Fruit fly (Drosophila melanogaster) whole organism, embryonic: ENCODE results near the gene Kah.

Experiments used
- Bdp1 ChIP-seq: fragments of 200-800 bp; sonication (Bioruptor generic); optimal IDR thresholded peaks from 3 replicates; lab custom pipeline; 2016; ENCODE audit warnings: missing biosample characterization, missing genetic modification characterization
- CG14014 ChIP-seq: fragments of 200-800 bp; sonication (Bioruptor generic); IDR thresholded peaks from 2 replicates; pipeline ENCODE4 v1.3.6; 2022; ENCODE audit warnings: missing biosample characterization, missing genetic modification characterization
- CG14050 ChIP-seq: fragments of 200-800 bp; sonication (Bioruptor generic); IDR thresholded peaks from 3 replicates; pipeline ENCODE4 v1.3.6; 2022; ENCODE audit warnings: missing biosample characterization, missing genetic modification characterization
- CG14860 ChIP-seq: fragments of 200-800 bp; sonication (Bioruptor generic); IDR thresholded peaks from 3 replicates; pipeline ENCODE4 v1.3.6; 2022; ENCODE audit warnings: missing biosample characterization, missing genetic modification characterization; ENCODE audit not compliant: partially characterized antibody
- CG15073 ChIP-seq: fragments of 200-800 bp; sonication (Bioruptor generic); optimal IDR thresholded peaks from 2 replicates; lab custom pipeline; 2016; ENCODE audit warnings: missing biosample characterization, missing genetic modification characterization
- CG1602 ChIP-seq: fragments of 200-800 bp; sonication (Bioruptor generic); optimal IDR thresholded peaks from 3 replicates; lab custom pipeline; 2016; ENCODE audit warnings: missing biosample characterization, missing genetic modification characterization
- CG17568 ChIP-seq: fragments of 200-800 bp; sonication (Bioruptor generic); optimal IDR thresholded peaks from 2 replicates; lab custom pipeline; 2018; ENCODE audit warnings: missing biosample characterization, mild to moderate bottlenecking, missing genetic modification characterization, moderate library complexity
- CG17912 ChIP-seq: fragments of 200-800 bp; sonication (Bioruptor generic); optimal IDR thresholded peaks from 2 replicates; lab custom pipeline; 2018; ENCODE audit warnings: missing biosample characterization, mild to moderate bottlenecking, missing genetic modification characterization
- CG1792 ChIP-seq: fragments of 200-800 bp; sonication (Bioruptor generic); optimal IDR thresholded peaks from 2 replicates; lab custom pipeline; 2016; ENCODE audit warnings: missing biosample characterization, missing genetic modification characterization
- CG18599 ChIP-seq: fragments of 200-800 bp; sonication (Bioruptor generic); optimal IDR thresholded peaks from 3 replicates; lab custom pipeline; 2017; ENCODE audit warnings: missing biosample characterization, missing genetic modification characterization, mild to moderate bottlenecking, moderate library complexity, missing genetic modification reagents
- CG3407 ChIP-seq: fragments of 200-800 bp; sonication (Bioruptor generic); optimal IDR thresholded peaks from 2 replicates; lab custom pipeline; 2018; ENCODE audit warnings: missing biosample characterization, mild to moderate bottlenecking, missing genetic modification characterization
- CG6813 ChIP-seq: fragments of 200-800 bp; sonication (Bioruptor generic); optimal IDR thresholded peaks from 2 replicates; lab custom pipeline; 2017; ENCODE audit warnings: missing biosample characterization, missing genetic modification characterization, mild to moderate bottlenecking, moderate library complexity, missing genetic modification reagents
- CG7271 ChIP-seq: fragments of 200-800 bp; sonication (Bioruptor generic); optimal IDR thresholded peaks from 2 replicates; lab custom pipeline; 2018; ENCODE audit warnings: missing biosample characterization, mild to moderate bottlenecking, missing genetic modification characterization, moderate library complexity
- CG9876 ChIP-seq: fragments of 200-800 bp; sonication (Bioruptor generic); optimal IDR thresholded peaks from 2 replicates; lab custom pipeline; 2016; ENCODE audit warnings: missing biosample characterization, missing genetic modification characterization
- CoRest ChIP-seq: fragments of 200-800 bp; sonication (Bioruptor generic); optimal IDR thresholded peaks from 3 replicates; lab custom pipeline; 2018; ENCODE audit warnings: missing biosample characterization, mild to moderate bottlenecking, missing genetic modification characterization, moderate library complexity
- Dp ChIP-seq: fragments of 200-800 bp; sonication (Bioruptor generic); optimal IDR thresholded peaks from 2 replicates; lab custom pipeline; 2018; ENCODE audit warnings: missing biosample characterization, mild to moderate bottlenecking, missing genetic modification characterization, moderate library complexity
- Drgx ChIP-seq: fragments of 200-800 bp; sonication (Bioruptor generic); IDR thresholded peaks from 2 replicates; pipeline ENCODE4 v1.3.6; 2022; ENCODE audit warnings: missing biosample characterization, missing genetic modification characterization
- HHEX ChIP-seq: fragments of 200-800 bp; sonication (Bioruptor generic); optimal IDR thresholded peaks from 3 replicates; lab custom pipeline; 2017; ENCODE audit warnings: missing biosample characterization, mild to moderate bottlenecking, missing genetic modification characterization, missing genetic modification reagents
- Hr39 ChIP-seq: fragments of >200 bp; optimal IDR thresholded peaks from 2 replicates; lab custom pipeline; 2017
- Hr78 ChIP-seq, 2 experiments: fragments of 200-800 bp in 1 of 2; fragments of >200 bp in 1 of 2; sonication (Bioruptor generic) in 1 of 2; optimal IDR thresholded peaks; 2 replicates each; lab custom pipeline; 2017 to 2019; ENCODE audit warnings: missing biosample characterization in 2 of 2, missing genetic modification characterization in 2 of 2, mild to moderate bottlenecking in 1 of 2, moderate library complexity in 1 of 2
- Lhr ChIP-seq: fragments of 200-800 bp; sonication (Bioruptor generic); optimal IDR thresholded peaks from 3 replicates; lab custom pipeline; 2017; ENCODE audit warnings: mild to moderate bottlenecking, missing biosample characterization, missing genetic modification reagents, missing genetic modification characterization
- Lim3 ChIP-seq: fragments of 200-800 bp; sonication (Bioruptor generic); IDR thresholded peaks from 2 replicates; pipeline ENCODE4 v1.3.6; 2022; ENCODE audit warnings: missing biosample characterization, missing genetic modification characterization
- Lpt ChIP-seq: fragments of >200 bp; optimal IDR thresholded peaks from 2 replicates; lab custom pipeline; 2018; ENCODE audit warnings: missing biosample characterization, missing genetic modification characterization
- NK7.1 ChIP-seq: fragments of 200-800 bp; sonication (Bioruptor generic); optimal IDR thresholded peaks from 3 replicates; lab custom pipeline; 2016; ENCODE audit warnings: missing biosample characterization, missing genetic modification characterization
- Oaz ChIP-seq: fragments of 200-800 bp; sonication (Bioruptor generic); IDR thresholded peaks from 2 replicates; pipeline ENCODE4 v1.3.6; 2022; ENCODE audit warnings: missing biosample characterization, missing genetic modification characterization
- Ravus ChIP-seq: fragments of 200-800 bp; sonication (Bioruptor generic); IDR thresholded peaks from 2 replicates; pipeline ENCODE4 v1.3.6; 2022; ENCODE audit warnings: missing biosample characterization, missing genetic modification characterization
- Sox100B ChIP-seq: fragments of 200-800 bp; sonication (Bioruptor generic); optimal IDR thresholded peaks from 3 replicates; lab custom pipeline; 2018; ENCODE audit warnings: missing biosample characterization, mild to moderate bottlenecking, missing genetic modification characterization
- Taf1 ChIP-seq: fragments of 200-800 bp; sonication (Bioruptor generic); IDR thresholded peaks from 2 replicates; pipeline ENCODE4 v1.3.6; 2022; ENCODE audit warnings: missing biosample characterization, missing genetic modification characterization
- Trl ChIP-seq, 3 experiments: fragments of >200 bp in 2 of 3; fragments of 200-800 bp in 1 of 3; sonication (Bioruptor generic) in 1 of 3; optimal IDR thresholded peaks; 2 replicates in 1 of 3; 3 replicates in 2 of 3; lab custom pipeline; 2016 to 2017; ENCODE audit warnings: missing biosample characterization in 1 of 3, missing genetic modification characterization in 1 of 3
- ato ChIP-seq: fragments of 200-800 bp; sonication (Bioruptor generic); IDR thresholded peaks from 2 replicates; pipeline ENCODE4 v1.3.6; 2022; ENCODE audit warnings: missing biosample characterization, missing genetic modification characterization; ENCODE audit not compliant: partially characterized antibody
- bowl ChIP-seq: fragments of 200-800 bp; sonication (Bioruptor generic); IDR thresholded peaks from 2 replicates; pipeline ENCODE4 v1.3.6; 2022; ENCODE audit warnings: missing biosample characterization, missing genetic modification characterization
- cato ChIP-seq: fragments of 200-800 bp; sonication (Bioruptor generic); optimal IDR thresholded peaks from 2 replicates; lab custom pipeline; 2016; ENCODE audit warnings: missing biosample characterization, missing genetic modification characterization, borderline replicate concordance
- caup ChIP-seq: fragments of 200-800 bp; sonication (Bioruptor generic); optimal IDR thresholded peaks from 3 replicates; lab custom pipeline; 2017; ENCODE audit warnings: missing biosample characterization, mild to moderate bottlenecking, missing genetic modification characterization, moderate library complexity; ENCODE audit not compliant: severe bottlenecking
- chn ChIP-seq: fragments of 200-800 bp; sonication (Bioruptor generic); optimal IDR thresholded peaks from 2 replicates; lab custom pipeline; 2016; ENCODE audit warnings: missing biosample characterization, missing genetic modification characterization
- eyg ChIP-seq: fragments of 200-800 bp; sonication (Bioruptor generic); optimal IDR thresholded peaks from 3 replicates; lab custom pipeline; 2016; ENCODE audit warnings: missing biosample characterization, missing genetic modification characterization
- fd96Cb ChIP-seq: fragments of 200-800 bp; sonication (Bioruptor generic); optimal IDR thresholded peaks from 2 replicates; lab custom pipeline; 2018; ENCODE audit warnings: missing biosample characterization, mild to moderate bottlenecking, missing genetic modification characterization, moderate library complexity
- h ChIP-seq: fragments of >200 bp; optimal IDR thresholded peaks from 2 replicates; lab custom pipeline; 2017
- jing ChIP-seq: fragments of 200-800 bp; sonication (Bioruptor generic); optimal IDR thresholded peaks from 2 replicates; lab custom pipeline; 2018; ENCODE audit warnings: missing biosample characterization, mild to moderate bottlenecking, missing genetic modification characterization
- klu ChIP-seq: fragments of 200-800 bp; sonication (Bioruptor generic); IDR thresholded peaks from 2 replicates; pipeline ENCODE4 v1.3.6; 2022; ENCODE audit warnings: missing biosample characterization, missing genetic modification characterization
- lmd ChIP-seq: fragments of 200-800 bp; sonication (Bioruptor generic); IDR thresholded peaks from 2 replicates; pipeline ENCODE4 v1.3.6; 2022; ENCODE audit warnings: missing biosample characterization, missing genetic modification characterization
- nau ChIP-seq: fragments of 200-800 bp; sonication (Bioruptor generic); optimal IDR thresholded peaks from 3 replicates; lab custom pipeline; 2017; ENCODE audit warnings: missing biosample characterization, mild to moderate bottlenecking, missing genetic modification characterization, missing genetic modification reagents
- p53 ChIP-seq: fragments of 200-800 bp; sonication (Bioruptor generic); optimal IDR thresholded peaks from 2 replicates; lab custom pipeline; 2016; ENCODE audit warnings: missing biosample characterization, missing genetic modification characterization
- ranshi ChIP-seq: fragments of 200-800 bp; sonication (Bioruptor generic); IDR thresholded peaks from 2 replicates; pipeline ENCODE4 v1.3.6; 2022; ENCODE audit warnings: missing biosample characterization, missing genetic modification characterization
- sens-2 ChIP-seq: fragments of 200-800 bp; sonication (Bioruptor generic); IDR thresholded peaks from 2 replicates; pipeline ENCODE4 v1.3.6; 2022; ENCODE audit warnings: missing biosample characterization, missing genetic modification characterization
- tx ChIP-seq: fragments of 200-800 bp; sonication (Bioruptor generic); optimal IDR thresholded peaks from 2 replicates; lab custom pipeline; 2016; ENCODE audit warnings: missing biosample characterization, missing genetic modification characterization
- unc-4 ChIP-seq: fragments of 200-800 bp; sonication (Bioruptor generic); IDR thresholded peaks from 2 replicates; pipeline ENCODE4 v1.3.6; 2022; ENCODE audit warnings: missing biosample characterization, missing genetic modification characterization; ENCODE audit not compliant: partially characterized antibody
- wek ChIP-seq: fragments of 200-800 bp; sonication (Bioruptor generic); optimal IDR thresholded peaks from 3 replicates; lab custom pipeline; 2018; ENCODE audit warnings: missing biosample characterization, mild to moderate bottlenecking, missing genetic modification characterization, moderate library complexity
- zen ChIP-seq: fragments of 200-800 bp; sonication (Bioruptor generic); optimal IDR thresholded peaks from 3 replicates; lab custom pipeline; 2018; ENCODE audit warnings: missing biosample characterization, mild to moderate bottlenecking, missing genetic modification characterization, moderate library complexity

Gene Kah

DNA sequence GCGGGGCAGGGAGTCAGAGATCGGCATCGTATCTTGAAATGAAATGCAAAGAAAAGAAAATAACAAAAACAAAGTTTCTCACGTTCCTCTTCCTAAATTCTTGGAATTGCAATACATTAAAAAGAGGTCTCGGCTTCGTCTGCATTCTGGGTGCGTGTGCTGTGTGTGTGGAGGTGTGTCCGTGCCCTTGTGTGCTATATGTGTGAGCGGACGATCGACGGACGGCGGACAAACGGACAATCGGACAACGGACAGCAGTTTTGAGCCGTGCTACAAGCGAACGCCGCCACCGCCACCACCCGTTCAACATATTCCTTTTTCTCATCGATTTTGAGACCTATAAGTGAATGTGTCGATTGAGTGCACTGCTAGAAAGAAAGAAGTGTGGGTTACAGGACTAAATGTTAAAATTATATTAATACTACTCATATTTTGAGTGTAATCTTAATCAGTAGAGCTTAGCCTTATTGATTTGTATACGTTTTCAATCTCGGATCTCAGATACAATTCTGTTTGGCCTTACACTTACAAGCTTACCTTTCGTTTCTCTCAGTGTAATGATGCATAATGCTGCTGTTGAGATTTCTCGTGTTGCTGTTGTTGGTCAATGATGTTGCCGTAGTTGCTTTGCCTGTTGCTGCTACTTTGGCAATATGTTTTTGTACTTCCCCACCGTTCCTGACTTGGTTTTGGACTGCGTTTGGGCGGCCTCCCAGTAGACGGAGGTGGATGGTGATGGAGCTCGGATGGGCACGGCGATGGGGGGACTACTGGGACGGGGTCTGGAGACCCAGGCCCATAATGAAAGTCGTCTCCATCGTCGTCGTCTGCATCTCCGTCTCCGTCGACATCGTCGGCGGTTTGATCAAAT is 32.3 kb upstream of the Kah start (continued):
- peak; percentile 22 for TF ChIP-seq CG1792 (GFP tag; lab: Kevin White, UChicago)
- TF ChIP-seq tx (GFP tag; lab: Kevin White, UChicago): peak; percentile 21
- TF ChIP-seq CG3407 (GFP tag; lab: Kevin White, UChicago): peak; percentile 63
- peak; percentile 7 for TF ChIP-seq CG18599 (GFP tag; lab: Kevin White, UChicago)
- TF ChIP-seq wek (GFP tag; lab: Kevin White, UChicago): peak; percentile 53
- peak; percentile 83 for TF ChIP-seq CG7271
- TF ChIP-seq cato (GFP tag; lab: Kevin White, UChicago): peak; percentile 46
- no peak for TF ChIP-seq CG17912 (GFP tag; lab: Kevin White, UChicago)
- no peak for TF ChIP-seq eyg (GFP tag; lab: Kevin White, UChicago)
- no peak for TF ChIP-seq Trl (optimal IDR thresholded peaks at IDR 0.05; lab: Kevin White, UChicago)
- TF ChIP-seq Trl (GFP tag; optimal IDR thresholded peaks at IDR 0.05; lab: Kevin White, UChicago): peak; percentile 69
- TF ChIP-seq Sox100B (GFP tag; lab: Kevin White, UChicago): peak; percentile 57
- TF ChIP-seq nau: no peak
- peak; percentile 97 for TF ChIP-seq zen
- TF ChIP-seq CG17568 (GFP tag; lab: Kevin White, UChicago): peak; percentile 77
- no peak for TF ChIP-seq unc-4 (GFP tag; lab: Robert Waterston, UW)
- TF ChIP-seq Hr39 (lab: Kevin White, UChicago): no peak
- TF ChIP-seq Lpt (GFP tag; lab: Kevin White, UChicago): no peak
- TF ChIP-seq CoRest (tag; lab: Kevin White, UChicago): peak; percentile 83
- no peak for TF ChIP-seq h (lab: Kevin White, UChicago)
- no peak for TF ChIP-seq Hr78 (GFP tag; optimal IDR thresholded peaks at IDR 0.05; lab: Kevin White, UChicago)
- TF ChIP-seq Bdp1 (GFP tag; lab: Kevin White, UChicago): peak; percentile 62
- peak; percentile 57 for TF ChIP-seq jing (GFP tag; lab: Kevin White, UChicago)
- TF ChIP-seq Dp: no peak
- peak; percentile 83 for TF ChIP-seq fd96Cb (tag; lab: Kevin White, UChicago)
- 0 out of 2 replicates have a peak, but pooled peaks have one; percentile 24 for TF ChIP-seq klu (GFP tag; lab: Robert Waterston, UW)
- no peak for TF ChIP-seq bowl (GFP tag; lab: Robert Waterston, UW)
- TF ChIP-seq Taf1: no peak
- peak; percentile 17 for TF ChIP-seq NK7.1 (GFP tag; lab: Kevin White, UChicago)
- TF ChIP-seq CG9876: peak; percentile 12
- no peak for TF ChIP-seq p53
- TF ChIP-seq Lim3 (GFP tag; lab: Robert Waterston, UW): no peak
- no peak for TF ChIP-seq ato (GFP tag; lab: Robert Waterston, UW)
- TF ChIP-seq CG15073 (GFP tag; lab: Kevin White, UChicago): no peak
- peak; percentile 13 for TF ChIP-seq caup
- TF ChIP-seq lmd: peak; percentile 64; the same call in 1 of the 2 replicates
- peak; percentile 68; the same call in 1 of the 2 replicates for TF ChIP-seq ranshi (GFP tag; lab: Robert Waterston, UW)
- peak; percentile 82 for TF ChIP-seq CG1602 (GFP tag; lab: Kevin White, UChicago)
- peak; percentile 65 for TF ChIP-seq Lhr (GFP tag; lab: Kevin White, UChicago)
- TF ChIP-seq sens-2 (GFP tag; lab: Robert Waterston, UW): peak; percentile 60
- peak; percentile 85 for TF ChIP-seq chn (GFP tag; lab: Kevin White, UChicago)
- TF ChIP-seq HHEX (GFP tag; lab: Kevin White, UChicago): peak; percentile 28
- TF ChIP-seq CG14014 (GFP tag; lab: Robert Waterston, UW): no peak
- TF ChIP-seq CG6813 (GFP tag; lab: Kevin White, UChicago): peak; percentile 78
- no peak for TF ChIP-seq CG14860
- TF ChIP-seq Oaz (GFP tag; lab: Robert Waterston, UW): no peak
- TF ChIP-seq CG14050 (GFP tag; lab: Robert Waterston, UW): no peak
- no peak for TF ChIP-seq Ravus
- peak; percentile 66 for TF ChIP-seq Drgx (GFP tag; lab: Robert Waterston, UW)
